Worm (Caenorhabditis elegans) whole organism, L2 larva: ENCODE results near the gene srg-8.

ENCODE experiments used
- R02D3.7 ChIP-seq: fragments of 150-350 bp; optimal IDR thresholded peaks from 2 replicates; lab custom pipeline; 2014; ENCODE audit warnings: missing biosample characterization, missing genetic modification characterization
- ama-1 ChIP-seq: fragments of 150-350 bp; optimal IDR thresholded peaks from 2 replicates; lab custom pipeline; 2018; ENCODE audit warnings: inconsistent platforms
- dmd-4 ChIP-seq: sonication (generic microtip); optimal IDR thresholded peaks from 2 replicates; lab custom pipeline; 2017; ENCODE audit warnings: missing biosample characterization, missing genetic modification characterization
- lin-11 ChIP-seq: fragments of 150-350 bp; sonication (generic microtip); optimal IDR thresholded peaks from 2 replicates; lab custom pipeline; 2014; ENCODE audit warnings: missing biosample characterization, missing genetic modification characterization, inconsistent platforms, mixed read lengths
- lsy-2 ChIP-seq, 2 experiments: fragments of 150-350 bp in 1 of 2; sonication (generic microtip) in 1 of 2; optimal IDR thresholded peaks; 2 replicates each; lab custom pipeline; 2014 to 2017; ENCODE audit warnings: missing biosample characterization in 2 of 2, missing genetic modification characterization in 2 of 2
- mdl-1 ChIP-seq, 2 experiments: fragments of 150-350 bp in 1 of 2; sonication (generic microtip) in 1 of 2; optimal IDR thresholded peaks; 2 replicates each; lab custom pipeline; 2017; ENCODE audit warnings: missing biosample characterization in 2 of 2, missing genetic modification characterization in 2 of 2
- nhr-12 ChIP-seq: fragments of 150-350 bp; optimal IDR thresholded peaks from 2 replicates; lab custom pipeline; 2014; ENCODE audit warnings: missing biosample characterization, missing genetic modification characterization
- nhr-237 ChIP-seq: fragments of 150-350 bp; optimal IDR thresholded peaks from 2 replicates; lab custom pipeline; 2014; ENCODE audit warnings: missing biosample characterization, missing genetic modification characterization
- nhr-6 ChIP-seq: fragments of 150-350 bp; optimal IDR thresholded peaks from 2 replicates; lab custom pipeline; 2014; ENCODE audit warnings: missing biosample characterization, missing genetic modification characterization
- skn-1 ChIP-seq: sonication (generic microtip); optimal IDR thresholded peaks from 2 replicates; lab custom pipeline; 2017; ENCODE audit warnings: missing biosample characterization, missing genetic modification characterization
- snpc-4 ChIP-seq: fragments of 150-350 bp; optimal IDR thresholded peaks from 2 replicates; lab custom pipeline; 2014; ENCODE audit warnings: missing biosample characterization, missing genetic modification characterization

- TF ChIP-seq R02D3.7 (tag; lab: Kevin White, UChicago) (no peak), lsy-2 (tag; optimal IDR thresholded peaks at IDR 0.05; lab: Kevin White, UChicago) (peak; percentile 68 to 92), lin-11 (peak; percentile 82), skn-1 (tag; lab: Kevin White, UChicago) (no peak), nhr-237 (no peak), mdl-1 (tag; optimal IDR thresholded peaks at IDR 0.05; lab: Kevin White, UChicago) (no peak), nhr-6 (no peak), ama-1 (lab: Kevin White, UChicago) (no peak), dmd-4 (tag; lab: Kevin White, UChicago) (no peak), snpc-4 (tag; lab: Kevin White, UChicago) (peak; percentile 63), nhr-12 (tag; lab: Kevin White, UChicago) (no peak)
These were observed 48.3 kb downstream of the srg-8 start, which contains the start of the genes sna-3 and rps-3 for ce11 chrIII:6206161-6206853.
